Fruit fly (Drosophila melanogaster) whole organism, embryonic: ENCODE data around the gene Sf3b3.

ENCODE experiments used
- CG1024 ChIP-seq: fragments of 200-800 bp; sonication (Bioruptor generic); IDR thresholded peaks from 2 replicates; pipeline ENCODE4 v1.3.6; 2022; ENCODE audit warnings: missing biosample characterization, missing genetic modification characterization
- CG11398 ChIP-seq: fragments of 200-800 bp; sonication (Bioruptor generic); optimal IDR thresholded peaks from 2 replicates; lab custom pipeline; 2016; ENCODE audit warnings: missing biosample characterization, missing genetic modification characterization
- CG12659 ChIP-seq: fragments of 200-800 bp; sonication (Bioruptor generic); optimal IDR thresholded peaks from 3 replicates; lab custom pipeline; 2017; ENCODE audit warnings: mild to moderate bottlenecking, missing biosample characterization, missing genetic modification reagents, missing genetic modification characterization
- CG12942 ChIP-seq: fragments of 200-800 bp; sonication (Bioruptor generic); optimal IDR thresholded peaks from 3 replicates; lab custom pipeline; 2016; ENCODE audit warnings: missing biosample characterization, missing genetic modification characterization
- CG14710 ChIP-seq: fragments of 200-800 bp; sonication (Bioruptor generic); optimal IDR thresholded peaks from 3 replicates; lab custom pipeline; 2019; ENCODE audit warnings: missing biosample characterization, mild to moderate bottlenecking, missing genetic modification characterization, moderate library complexity
- CG16863 ChIP-seq: fragments of 200-800 bp; sonication (Bioruptor generic); optimal IDR thresholded peaks from 3 replicates; lab custom pipeline; 2016; ENCODE audit warnings: missing biosample characterization, missing genetic modification characterization
- CG17328 ChIP-seq: fragments of 200-800 bp; sonication (Bioruptor generic); IDR thresholded peaks from 2 replicates; pipeline ENCODE4 v1.3.6; 2022; ENCODE audit warnings: missing biosample characterization, missing genetic modification characterization
- CG18262 ChIP-seq: fragments of 200-800 bp; optimal IDR thresholded peaks from 3 replicates; lab custom pipeline; 2019; ENCODE audit warnings: missing biosample characterization, mild to moderate bottlenecking, missing genetic modification characterization, moderate library complexity
- CG2116 ChIP-seq: fragments of 200-800 bp; sonication (Bioruptor generic); optimal IDR thresholded peaks from 3 replicates; lab custom pipeline; 2018; ENCODE audit warnings: missing biosample characterization, mild to moderate bottlenecking, missing genetic modification characterization
- CG2129 ChIP-seq: fragments of 200-800 bp; sonication (Bioruptor generic); IDR thresholded peaks from 2 replicates; pipeline ENCODE4 v1.3.6; 2022; ENCODE audit warnings: missing biosample characterization, missing genetic modification characterization; ENCODE audit not compliant: partially characterized antibody
- CG3163 ChIP-seq: fragments of 200-800 bp; sonication (Bioruptor generic); optimal IDR thresholded peaks from 3 replicates; lab custom pipeline; 2016; ENCODE audit warnings: missing biosample characterization, missing genetic modification characterization
- CG3281 ChIP-seq: fragments of 200-800 bp; sonication (Bioruptor generic); optimal IDR thresholded peaks from 3 replicates; lab custom pipeline; 2017; ENCODE audit warnings: missing biosample characterization, mild to moderate bottlenecking, missing genetic modification characterization
- CG4424 ChIP-seq: fragments of 200-800 bp; sonication (Bioruptor generic); optimal IDR thresholded peaks from 3 replicates; lab custom pipeline; 2016; ENCODE audit warnings: missing biosample characterization, missing genetic modification characterization
- CG4617 ChIP-seq: fragments of 200-800 bp; sonication (Bioruptor generic); optimal IDR thresholded peaks from 3 replicates; lab custom pipeline; 2016; ENCODE audit warnings: missing biosample characterization, missing genetic modification characterization, borderline replicate concordance
- CG6765 ChIP-seq: fragments of 200-800 bp; sonication (Bioruptor generic); optimal IDR thresholded peaks from 3 replicates; lab custom pipeline; 2017; ENCODE audit warnings: missing biosample characterization, mild to moderate bottlenecking, missing genetic modification characterization
- CG7556 ChIP-seq: fragments of 200-800 bp; sonication (Bioruptor generic); optimal IDR thresholded peaks from 2 replicates; lab custom pipeline; 2017; ENCODE audit warnings: missing biosample characterization, mild to moderate bottlenecking, missing genetic modification characterization
- CG8359 ChIP-seq: fragments of 200-800 bp; sonication (Bioruptor generic); optimal IDR thresholded peaks from 2 replicates; lab custom pipeline; 2017; ENCODE audit warnings: missing biosample characterization, mild to moderate bottlenecking, missing genetic modification characterization, borderline replicate concordance
- Deaf1 ChIP-seq: fragments of 200-800 bp; optimal IDR thresholded peaks from 3 replicates; lab custom pipeline; 2019; ENCODE audit warnings: missing biosample characterization, mild to moderate bottlenecking, missing genetic modification characterization, moderate library complexity
- Doc3 ChIP-seq: fragments of 200-800 bp; sonication (Bioruptor generic); IDR thresholded peaks from 3 replicates; pipeline ENCODE4 v1.3.6; 2022; ENCODE audit warnings: missing biosample characterization, missing genetic modification characterization; ENCODE audit not compliant: partially characterized antibody
- Dref ChIP-seq: fragments of 200-800 bp; sonication (Bioruptor generic); IDR thresholded peaks from 2 replicates; pipeline ENCODE4 v1.3.6; 2022; ENCODE audit warnings: missing biosample characterization, missing genetic modification characterization
- E2f1 ChIP-seq: fragments of 200-800 bp; sonication (Bioruptor generic); IDR thresholded peaks from 2 replicates; pipeline ENCODE4 v1.3.6; 2022; ENCODE audit warnings: missing biosample characterization, missing genetic modification characterization
- Elba2 ChIP-seq: fragments of 200-800 bp; sonication (Bioruptor generic); optimal IDR thresholded peaks from 3 replicates; lab custom pipeline; 2016; ENCODE audit warnings: missing biosample characterization, missing genetic modification characterization
- Fer2 ChIP-seq: fragments of 200-800 bp; sonication (Bioruptor generic); optimal IDR thresholded peaks from 2 replicates; lab custom pipeline; 2018; ENCODE audit warnings: missing biosample characterization, mild to moderate bottlenecking, missing genetic modification characterization, moderate library complexity
- Hmr ChIP-seq: fragments of 200-800 bp; sonication (Bioruptor generic); optimal IDR thresholded peaks from 3 replicates; lab custom pipeline; 2017; ENCODE audit warnings: mild to moderate bottlenecking, missing biosample characterization, missing genetic modification reagents, missing genetic modification characterization
- Lhr ChIP-seq: fragments of 200-800 bp; sonication (Bioruptor generic); optimal IDR thresholded peaks from 3 replicates; lab custom pipeline; 2017; ENCODE audit warnings: mild to moderate bottlenecking, missing biosample characterization, missing genetic modification reagents, missing genetic modification characterization
- MBD-R2 ChIP-seq: fragments of 200-800 bp; sonication (Bioruptor generic); IDR thresholded peaks from 2 replicates; pipeline ENCODE4 v1.3.6; 2022; ENCODE audit warnings: missing biosample characterization, missing genetic modification characterization
- MTF-1 ChIP-seq: fragments of 200-800 bp; sonication (Bioruptor generic); optimal IDR thresholded peaks from 2 replicates; lab custom pipeline; 2018; ENCODE audit warnings: missing biosample characterization, mild to moderate bottlenecking, missing genetic modification characterization, borderline replicate concordance
- Mad ChIP-seq: fragments of 200-800 bp; sonication (Bioruptor generic); optimal IDR thresholded peaks from 2 replicates; lab custom pipeline; 2016; ENCODE audit warnings: missing biosample characterization, missing genetic modification characterization
- Myb ChIP-seq: fragments of 200-800 bp; sonication (Bioruptor generic); optimal IDR thresholded peaks from 2 replicates; lab custom pipeline; 2016; ENCODE audit warnings: missing biosample characterization, missing genetic modification characterization
- Neu2 ChIP-seq: fragments of 200-800 bp; sonication (Bioruptor generic); optimal IDR thresholded peaks from 3 replicates; lab custom pipeline; 2016; ENCODE audit warnings: missing biosample characterization, missing genetic modification characterization, borderline replicate concordance
- Tbp ChIP-seq: fragments of >200 bp; optimal IDR thresholded peaks from 2 replicates; lab custom pipeline; 2018; ENCODE audit warnings: missing biosample characterization, missing genetic modification characterization
- Xbp1 ChIP-seq: fragments of 200-800 bp; sonication (Bioruptor generic); optimal IDR thresholded peaks from 3 replicates; lab custom pipeline; 2016; ENCODE audit warnings: missing biosample characterization, mild to moderate bottlenecking, missing genetic modification characterization
- caup ChIP-seq: fragments of 200-800 bp; sonication (Bioruptor generic); optimal IDR thresholded peaks from 3 replicates; lab custom pipeline; 2017; ENCODE audit warnings: missing biosample characterization, mild to moderate bottlenecking, missing genetic modification characterization, moderate library complexity; ENCODE audit not compliant: severe bottlenecking
- chinmo ChIP-seq: fragments of 200-800 bp; sonication (Bioruptor generic); IDR thresholded peaks from 4 replicates; pipeline ENCODE4 v1.3.6; 2022; ENCODE audit warnings: missing biosample characterization, missing genetic modification characterization; ENCODE audit not compliant: partially characterized antibody
- fd3F ChIP-seq: fragments of 200-800 bp; sonication (Bioruptor generic); optimal IDR thresholded peaks from 2 replicates; lab custom pipeline; 2018; ENCODE audit warnings: missing biosample characterization, mild to moderate bottlenecking, missing genetic modification characterization, moderate library complexity
- fd64A ChIP-seq: fragments of 200-800 bp; sonication (Bioruptor generic); optimal IDR thresholded peaks from 3 replicates; lab custom pipeline; 2018; ENCODE audit warnings: missing biosample characterization, mild to moderate bottlenecking, missing genetic modification characterization
- gce ChIP-seq: fragments of 200-800 bp; sonication (Bioruptor generic); IDR thresholded peaks from 3 replicates; pipeline ENCODE4 v1.3.6; 2022; ENCODE audit warnings: missing biosample characterization, missing genetic modification characterization
- hth ChIP-seq: fragments of >200 bp; optimal IDR thresholded peaks from 2 replicates; lab custom pipeline; 2017; ENCODE audit warnings: inconsistent platforms
- jumu ChIP-seq: fragments of 200-800 bp; sonication (Bioruptor generic); optimal IDR thresholded peaks from 3 replicates; lab custom pipeline; 2016; ENCODE audit warnings: missing biosample characterization, missing genetic modification characterization
- kah ChIP-seq: fragments of 200-800 bp; sonication (Bioruptor generic); optimal IDR thresholded peaks from 2 replicates; lab custom pipeline; 2018; ENCODE audit warnings: missing biosample characterization, mild to moderate bottlenecking, missing genetic modification characterization
- klu ChIP-seq: fragments of 200-800 bp; sonication (Bioruptor generic); IDR thresholded peaks from 2 replicates; pipeline ENCODE4 v1.3.6; 2022; ENCODE audit warnings: missing biosample characterization, missing genetic modification characterization
- maf-S ChIP-seq: fragments of 200-800 bp; sonication (Bioruptor generic); optimal IDR thresholded peaks from 2 replicates; lab custom pipeline; 2016; ENCODE audit warnings: missing biosample characterization, missing genetic modification characterization
- slp2 ChIP-seq: fragments of 200-800 bp; sonication (Bioruptor generic); optimal IDR thresholded peaks from 2 replicates; lab custom pipeline; 2016; ENCODE audit warnings: missing biosample characterization, missing genetic modification characterization
- sob ChIP-seq: fragments of 200-800 bp; sonication (Bioruptor generic); IDR thresholded peaks from 2 replicates; pipeline ENCODE4 v1.3.6; 2022; ENCODE audit warnings: missing biosample characterization, missing genetic modification characterization
- stc ChIP-seq: fragments of 200-800 bp; sonication (Bioruptor generic); IDR thresholded peaks from 2 replicates; pipeline ENCODE4 v1.3.6; 2022; ENCODE audit warnings: missing biosample characterization, missing genetic modification characterization
- sug ChIP-seq: fragments of 200-800 bp; optimal IDR thresholded peaks from 2 replicates; lab custom pipeline; 2019; ENCODE audit warnings: missing biosample characterization, mild to moderate bottlenecking, missing genetic modification characterization, moderate library complexity
- ttk ChIP-seq: fragments of 200-800 bp; sonication (Bioruptor generic); IDR thresholded peaks from 2 replicates; pipeline ENCODE4 v2.1.2; 2022; ENCODE audit warnings: missing biosample characterization, missing genetic modification characterization
- twi ChIP-seq: fragments of 200-800 bp; optimal IDR thresholded peaks from 2 replicates; lab custom pipeline; 2019; ENCODE audit warnings: missing biosample characterization, mild to moderate bottlenecking, missing genetic modification characterization, moderate library complexity
- vvl ChIP-seq: fragments of 200-800 bp; sonication (Bioruptor generic); IDR thresholded peaks from 2 replicates; pipeline ENCODE4 v1.3.6; 2022; ENCODE audit warnings: missing biosample characterization, missing genetic modification characterization

Gene Sf3b3

dm6 chr3L:791251-791991 lies 41.8 kb downstream of the Sf3b3 start (continued):
- TF ChIP-seq CG3281 (peak; percentile 18), twi (tag; lab: Kevin White, UChicago) (peak; percentile 7), Tbp (GFP tag; lab: Kevin White, UChicago) (no peak), CG11398 (GFP tag; lab: Kevin White, UChicago) (no peak), Doc3 (GFP tag; lab: Robert Waterston, UW) (0 out of 3 replicates have a peak, but pooled peaks have one; percentile 16), vvl (peak; percentile 75), Mad (no peak), Lhr (no peak), fd64A (GFP tag; lab: Kevin White, UChicago) (peak; percentile 18), Deaf1 (peak; percentile 46), Dref (GFP tag; lab: Robert Waterston, UW) (no peak), CG17328 (peak; percentile 73), Xbp1 (peak; percentile 66), CG2129 (no peak), CG1024 (0 out of 2 replicates have a peak, but pooled peaks have one; percentile 36), CG3163 (GFP tag; lab: Kevin White, UChicago) (no peak), MTF-1 (GFP tag; lab: Kevin White, UChicago) (peak; percentile 26), gce (GFP tag; lab: Robert Waterston, UW) (0 out of 3 replicates have a peak, but pooled peaks have one; percentile 25), CG12659 (GFP tag; lab: Kevin White, UChicago) (peak; percentile 35), Myb (GFP tag; lab: Kevin White, UChicago) (no peak), CG14710 (tag; lab: Kevin White, UChicago) (peak; percentile 70), CG8359 (GFP tag; lab: Kevin White, UChicago) (peak; percentile 62), CG6765 (GFP tag; lab: Kevin White, UChicago) (peak; percentile 24), slp2 (peak; percentile 54), CG4617 (GFP tag; lab: Kevin White, UChicago) (peak; percentile 13), CG4424 (GFP tag; lab: Kevin White, UChicago) (peak; percentile 74), sob (GFP tag; lab: Robert Waterston, UW) (peak; percentile 39; the same call in 1 of the 2 replicates), jumu (GFP tag; lab: Kevin White, UChicago) (peak; percentile 29), kah (GFP tag; lab: Kevin White, UChicago) (peak; percentile 26), CG12942 (peak; percentile 23), chinmo (no peak), klu (GFP tag; lab: Robert Waterston, UW) (no peak), Neu2 (GFP tag; lab: Kevin White, UChicago) (no peak), MBD-R2 (GFP tag; lab: Robert Waterston, UW) (peak; percentile 36), hth (lab: Kevin White, UChicago) (no peak), CG18262 (peak; percentile 81), caup (no peak), sug (peak; percentile 8), CG2116 (GFP tag; lab: Kevin White, UChicago) (peak; percentile 19), maf-S (GFP tag; lab: Kevin White, UChicago) (no peak), Elba2 (GFP tag; lab: Kevin White, UChicago) (no peak), CG16863 (GFP tag; lab: Kevin White, UChicago) (peak; percentile 15), ttk (0 out of 2 replicates have a peak, but pooled peaks have one; percentile 28), fd3F (GFP tag; lab: Kevin White, UChicago) (peak; percentile 30), Fer2 (tag; lab: Kevin White, UChicago) (no peak), stc (peak; percentile 60; the same call in 1 of the 2 replicates), Hmr (GFP tag; lab: Kevin White, UChicago) (peak; percentile 8), CG7556 (GFP tag; lab: Kevin White, UChicago) (peak; percentile 67), E2f1 (GFP tag; lab: Robert Waterston, UW) (peak; percentile 56; the same call in 1 of the 2 replicates)
